Fruit fly (Drosophila melanogaster) whole organism, embryonic: ENCODE measurements around the gene CG3999.

Source experiments
- Antp ChIP-seq: fragments of 200-800 bp; sonication (Bioruptor generic); optimal IDR thresholded peaks from 3 replicates; lab custom pipeline; 2016; ENCODE audit warnings: missing biosample characterization, missing genetic modification characterization
- Atf3 ChIP-seq: fragments of 200-800 bp; sonication (Bioruptor generic); optimal IDR thresholded peaks from 3 replicates; lab custom pipeline; 2016; ENCODE audit warnings: missing biosample characterization, missing genetic modification characterization
- BEAF-32 ChIP-seq: fragments of 200-800 bp; sonication (Bioruptor generic); optimal IDR thresholded peaks from 3 replicates; lab custom pipeline; 2017; ENCODE audit warnings: missing biosample characterization, missing genetic modification characterization, mild to moderate bottlenecking, moderate library complexity, missing genetic modification reagents
- CG10431 ChIP-seq: fragments of 200-800 bp; sonication (Bioruptor generic); optimal IDR thresholded peaks from 3 replicates; lab custom pipeline; 2018; ENCODE audit warnings: missing biosample characterization, mild to moderate bottlenecking, missing genetic modification characterization
- CG11560 ChIP-seq: fragments of 200-800 bp; sonication (Bioruptor generic); IDR thresholded peaks from 3 replicates; pipeline ENCODE4 v1.3.6; 2022; ENCODE audit warnings: missing biosample characterization, missing genetic modification characterization
- CG1233 ChIP-seq: fragments of 200-800 bp; sonication (Bioruptor generic); optimal IDR thresholded peaks from 4 replicates; lab custom pipeline; 2018; ENCODE audit warnings: missing biosample characterization, mild to moderate bottlenecking, missing genetic modification characterization
- CG13424 ChIP-seq: fragments of 200-800 bp; sonication (Bioruptor generic); optimal IDR thresholded peaks from 2 replicates; lab custom pipeline; 2019; ENCODE audit warnings: missing biosample characterization, mild to moderate bottlenecking, missing genetic modification characterization, moderate library complexity
- CG14710 ChIP-seq: fragments of 200-800 bp; sonication (Bioruptor generic); optimal IDR thresholded peaks from 3 replicates; lab custom pipeline; 2019; ENCODE audit warnings: missing biosample characterization, mild to moderate bottlenecking, missing genetic modification characterization, moderate library complexity
- CG15696 ChIP-seq: fragments of 200-800 bp; sonication (Bioruptor generic); optimal IDR thresholded peaks from 2 replicates; lab custom pipeline; 2019; ENCODE audit warnings: missing biosample characterization, mild to moderate bottlenecking, missing genetic modification characterization, moderate library complexity
- CG17186 ChIP-seq: fragments of 200-800 bp; sonication (Bioruptor generic); optimal IDR thresholded peaks from 3 replicates; lab custom pipeline; 2017; ENCODE audit warnings: missing biosample characterization, missing genetic modification reagents, missing genetic modification characterization
- CG17328 ChIP-seq: fragments of 200-800 bp; sonication (Bioruptor generic); IDR thresholded peaks from 2 replicates; pipeline ENCODE4 v1.3.6; 2022; ENCODE audit warnings: missing biosample characterization, missing genetic modification characterization
- CG17612 ChIP-seq: fragments of 200-800 bp; sonication (Bioruptor generic); IDR thresholded peaks from 2 replicates; pipeline ENCODE4 v1.3.6; 2022; ENCODE audit warnings: missing biosample characterization, missing genetic modification characterization
- CG17802 ChIP-seq: fragments of 200-800 bp; sonication (Bioruptor generic); optimal IDR thresholded peaks from 2 replicates; lab custom pipeline; 2018; ENCODE audit warnings: missing biosample characterization, mild to moderate bottlenecking, missing genetic modification characterization, moderate library complexity
- CG18619 ChIP-seq: fragments of 200-800 bp; sonication (Bioruptor generic); optimal IDR thresholded peaks from 3 replicates; lab custom pipeline; 2017; ENCODE audit warnings: missing biosample characterization, mild to moderate bottlenecking, missing genetic modification characterization
- CG3065 ChIP-seq: fragments of 200-800 bp; sonication (Bioruptor generic); optimal IDR thresholded peaks from 2 replicates; lab custom pipeline; 2016; ENCODE audit warnings: missing biosample characterization, missing genetic modification characterization
- CG34422 ChIP-seq: fragments of 200-800 bp; sonication (Bioruptor generic); IDR thresholded peaks from 3 replicates; pipeline ENCODE4 v1.3.6; 2022; ENCODE audit warnings: missing biosample characterization, missing genetic modification characterization
- CG42726 ChIP-seq: fragments of 200-800 bp; sonication (Bioruptor generic); IDR thresholded peaks from 2 replicates; pipeline ENCODE4 v1.3.6; 2022; ENCODE audit warnings: missing biosample characterization, missing genetic modification characterization; ENCODE audit not compliant: partially characterized antibody
- CG7271 ChIP-seq: fragments of 200-800 bp; sonication (Bioruptor generic); optimal IDR thresholded peaks from 2 replicates; lab custom pipeline; 2018; ENCODE audit warnings: missing biosample characterization, mild to moderate bottlenecking, missing genetic modification characterization, moderate library complexity
- CG7372 ChIP-seq: fragments of 200-800 bp; sonication (Bioruptor generic); IDR thresholded peaks from 2 replicates; pipeline ENCODE4 v1.3.6; 2022; ENCODE audit warnings: missing biosample characterization, missing genetic modification characterization
- CG7963 ChIP-seq: fragments of 200-800 bp; sonication (Bioruptor generic); IDR thresholded peaks from 3 replicates; pipeline ENCODE4 v1.3.6; 2022; ENCODE audit warnings: missing biosample characterization, missing genetic modification characterization; ENCODE audit not compliant: partially characterized antibody
- CG8290 ChIP-seq, 3 experiments: fragments of 200-800 bp; sonication (Bioruptor generic); optimal IDR thresholded peaks; 2 replicates each; lab custom pipeline; 2016 to 2019; ENCODE audit warnings: missing biosample characterization in 3 of 3, missing genetic modification characterization in 3 of 3, mild to moderate bottlenecking in 2 of 3, moderate library complexity in 1 of 3
- CG8388 ChIP-seq: fragments of 200-800 bp; sonication (Bioruptor generic); optimal IDR thresholded peaks from 2 replicates; lab custom pipeline; 2019; ENCODE audit warnings: missing biosample characterization, mild to moderate bottlenecking, missing genetic modification characterization, moderate library complexity
- CG9437 ChIP-seq: fragments of 200-800 bp; sonication (Bioruptor generic); optimal IDR thresholded peaks from 2 replicates; lab custom pipeline; 2018; ENCODE audit warnings: missing biosample characterization, mild to moderate bottlenecking, missing genetic modification characterization
- CG9797 ChIP-seq: fragments of 200-800 bp; sonication (Bioruptor generic); optimal IDR thresholded peaks from 3 replicates; lab custom pipeline; 2018; ENCODE audit warnings: missing biosample characterization, mild to moderate bottlenecking, missing genetic modification characterization
- CTCF ChIP-seq: fragments of 200-800 bp; sonication (Bioruptor generic); optimal IDR thresholded peaks from 2 replicates; lab custom pipeline; 2017; ENCODE audit warnings: missing biosample characterization, mild to moderate bottlenecking, missing genetic modification characterization, moderate library complexity
- Chrac-16 ChIP-seq: fragments of 200-800 bp; sonication (Bioruptor generic); optimal IDR thresholded peaks from 3 replicates; lab custom pipeline; 2016; ENCODE audit warnings: missing biosample characterization, missing genetic modification characterization
- CoRest ChIP-seq: fragments of 200-800 bp; sonication (Bioruptor generic); optimal IDR thresholded peaks from 3 replicates; lab custom pipeline; 2018; ENCODE audit warnings: missing biosample characterization, mild to moderate bottlenecking, missing genetic modification characterization, moderate library complexity
- Elba2 ChIP-seq: fragments of 200-800 bp; sonication (Bioruptor generic); optimal IDR thresholded peaks from 3 replicates; lab custom pipeline; 2016; ENCODE audit warnings: missing biosample characterization, missing genetic modification characterization
- Jarid2 ChIP-seq: fragments of 200-800 bp; sonication (Bioruptor generic); optimal IDR thresholded peaks from 3 replicates; lab custom pipeline; 2017; ENCODE audit warnings: mild to moderate bottlenecking, missing biosample characterization, missing genetic modification reagents, missing genetic modification characterization
- Side ChIP-seq: fragments of 200-800 bp; sonication (Bioruptor generic); optimal IDR thresholded peaks from 2 replicates; lab custom pipeline; 2016; ENCODE audit warnings: missing biosample characterization, missing genetic modification characterization
- ac ChIP-seq: fragments of 200-800 bp; sonication (Bioruptor generic); optimal IDR thresholded peaks from 3 replicates; lab custom pipeline; 2017; ENCODE audit warnings: missing biosample characterization, mild to moderate bottlenecking, missing genetic modification characterization
- bsh ChIP-seq, 2 experiments: fragments of 200-800 bp; sonication (Bioruptor generic); optimal IDR thresholded peaks; 2 replicates each; lab custom pipeline; 2017 to 2018; ENCODE audit warnings: mild to moderate bottlenecking in 2 of 2, missing biosample characterization in 2 of 2, missing genetic modification characterization in 2 of 2, moderate library complexity in 1 of 2
- ci ChIP-seq: fragments of 200-800 bp; sonication (Bioruptor generic); IDR thresholded peaks from 3 replicates; pipeline ENCODE4 v1.3.6; 2022; ENCODE audit warnings: missing biosample characterization, missing genetic modification characterization
- eve ChIP-seq, 2 experiments: fragments of >200 bp; optimal IDR thresholded peaks; 2 replicates each; lab custom pipeline; 2017; ENCODE audit warnings: missing biosample characterization in 2 of 2, missing genetic modification characterization in 2 of 2
- fru ChIP-seq: fragments of >200 bp; optimal IDR thresholded peaks from 2 replicates; lab custom pipeline; 2017
- gcm ChIP-seq: fragments of 200-800 bp; sonication (Bioruptor generic); optimal IDR thresholded peaks from 2 replicates; lab custom pipeline; 2019; ENCODE audit warnings: missing biosample characterization, mild to moderate bottlenecking, missing genetic modification characterization, moderate library complexity
- inv ChIP-seq: fragments of 200-800 bp; sonication (Bioruptor generic); IDR thresholded peaks from 2 replicates; pipeline ENCODE4 v1.3.6; 2022; ENCODE audit warnings: missing biosample characterization, missing genetic modification characterization; ENCODE audit not compliant: partially characterized antibody
- nmo ChIP-seq: fragments of 200-800 bp; sonication (Bioruptor generic); optimal IDR thresholded peaks from 2 replicates; lab custom pipeline; 2018; ENCODE audit warnings: missing biosample characterization, mild to moderate bottlenecking, missing genetic modification characterization, moderate library complexity
- oc ChIP-seq: fragments of 200-800 bp; sonication (Bioruptor generic); optimal IDR thresholded peaks from 2 replicates; lab custom pipeline; 2018; ENCODE audit warnings: missing biosample characterization, mild to moderate bottlenecking, missing genetic modification characterization, moderate library complexity
- pan ChIP-seq, 4 experiments: fragments of >200 bp in 3 of 4; fragments of 200-800 bp in 1 of 4; sonication (Bioruptor generic) in 1 of 4; optimal IDR thresholded peaks in 3 of 4; IDR thresholded peaks in 1 of 4; 2 replicates each; pipeline versions ENCODE4 v1.3.6 to Lab custom; 2017 to 2022; ENCODE audit warnings: missing biosample characterization in 2 of 4, missing genetic modification characterization in 2 of 4, mixed read lengths in 1 of 4
- pb ChIP-seq: fragments of 200-800 bp; sonication (Bioruptor generic); optimal IDR thresholded peaks from 3 replicates; lab custom pipeline; 2016; ENCODE audit warnings: missing biosample characterization, missing genetic modification characterization
- pnt ChIP-seq: fragments of 200-800 bp; sonication (Bioruptor generic); optimal IDR thresholded peaks from 3 replicates; lab custom pipeline; 2016; ENCODE audit warnings: missing biosample characterization, missing genetic modification characterization
- sim ChIP-seq: fragments of 200-800 bp; sonication (Bioruptor generic); IDR thresholded peaks from 2 replicates; pipeline ENCODE4 v1.3.6; 2022; ENCODE audit warnings: missing biosample characterization, missing genetic modification characterization
- slbo ChIP-seq: fragments of 200-800 bp; sonication (Bioruptor generic); IDR thresholded peaks from 2 replicates; pipeline ENCODE4 v1.3.6; 2022; ENCODE audit warnings: missing biosample characterization, missing genetic modification characterization
- sna ChIP-seq: fragments of 200-800 bp; sonication (Bioruptor generic); IDR thresholded peaks from 2 replicates; pipeline ENCODE4 v1.3.6; 2022; ENCODE audit warnings: missing biosample characterization, missing genetic modification characterization; ENCODE audit not compliant: partially characterized antibody
- trem ChIP-seq: fragments of 200-800 bp; optimal IDR thresholded peaks from 3 replicates; lab custom pipeline; 2019; ENCODE audit warnings: missing biosample characterization, mild to moderate bottlenecking, missing genetic modification characterization, moderate library complexity
- unc-4 ChIP-seq: fragments of 200-800 bp; sonication (Bioruptor generic); IDR thresholded peaks from 2 replicates; pipeline ENCODE4 v1.3.6; 2022; ENCODE audit warnings: missing biosample characterization, missing genetic modification characterization; ENCODE audit not compliant: partially characterized antibody
- unpg ChIP-seq: fragments of 200-800 bp; sonication (Bioruptor generic); optimal IDR thresholded peaks from 3 replicates; lab custom pipeline; 2018; ENCODE audit warnings: missing biosample characterization, mild to moderate bottlenecking, missing genetic modification characterization, moderate library complexity
- zen2 ChIP-seq: fragments of 200-800 bp; sonication (Bioruptor generic); IDR thresholded peaks from 3 replicates; pipeline ENCODE4 v1.3.6; 2022; ENCODE audit warnings: missing biosample characterization, missing genetic modification characterization; ENCODE audit not compliant: partially characterized antibody

The CG3999 gene

dm6 chr3R:10203554-10203953, 47.8 kb upstream of the CG3999 start (continued):
- no peak for TF ChIP-seq Elba2
- TF ChIP-seq CG7271 (tag; lab: Kevin White, UChicago), result peak; percentile 42
- no peak for TF ChIP-seq fru (lab: Kevin White, UChicago)
- TF ChIP-seq CG17802, result no peak
- peak; percentile 28 for TF ChIP-seq CG9437
- TF ChIP-seq nmo (GFP tag; lab: Kevin White, UChicago), result peak; percentile 17
- TF ChIP-seq CG34422 (GFP tag; lab: Robert Waterston, UW), result no peak
- no peak for TF ChIP-seq oc (tag; lab: Kevin White, UChicago)
- no peak for TF ChIP-seq CG17186 (GFP tag; lab: Kevin White, UChicago)
- TF ChIP-seq CG1233 (GFP tag; lab: Kevin White, UChicago), result peak; percentile 35
- TF ChIP-seq unc-4 (GFP tag; lab: Robert Waterston, UW), result no peak
- peak; percentile 45 for TF ChIP-seq Side
- peak; percentile 31 for TF ChIP-seq trem
- no peak for TF ChIP-seq pnt (GFP tag; lab: Kevin White, UChicago)
- TF ChIP-seq unpg, result peak; percentile 56
- TF ChIP-seq Jarid2 (GFP tag; lab: Kevin White, UChicago), result peak; percentile 26
- TF ChIP-seq CG3065 (GFP tag; lab: Kevin White, UChicago), result no peak
- no peak for TF ChIP-seq slbo (GFP tag; lab: Robert Waterston, UW)
- TF ChIP-seq CG42726 (GFP tag; lab: Robert Waterston, UW), result no peak
- TF ChIP-seq inv, result no peak
- peak; percentile 14 for TF ChIP-seq CG8290 (GFP tag; optimal IDR thresholded peaks at IDR 0.05; lab: Kevin White, UChicago)
- peak in 1 of 2 experiments; percentile 26 for TF ChIP-seq CG8290 (tag; optimal IDR thresholded peaks at IDR 0.05; lab: Kevin White, UChicago)
- peak; percentile 95 for TF ChIP-seq CTCF (GFP tag; lab: Kevin White, UChicago)
- TF ChIP-seq CG17612 (GFP tag; lab: Robert Waterston, UW), result no peak
- TF ChIP-seq CG8388 (GFP tag; lab: Kevin White, UChicago), result peak; percentile 79
- no peak for TF ChIP-seq ac (GFP tag; lab: Kevin White, UChicago)
- TF ChIP-seq CoRest (tag; lab: Kevin White, UChicago), result peak; percentile 11
- 0 out of 2 replicates have a peak, but pooled peaks have one; percentile 12 for TF ChIP-seq CG7372 (GFP tag; lab: Robert Waterston, UW)
- peak; percentile 38; the same call in 1 of the 2 replicates for TF ChIP-seq CG17328 (GFP tag; lab: Robert Waterston, UW)
- no peak for TF ChIP-seq pan (optimal IDR thresholded peaks at IDR 0.05; lab: Kevin White, UChicago)
- peak in 1 of 2 experiments; percentile 32 for TF ChIP-seq pan (GFP tag; optimal IDR thresholded peaks at IDR 0.05 in 1 of 2, IDR thresholded peaks at IDR 0.05 in 1 of 2)
- no peak for TF ChIP-seq CG11560
- TF ChIP-seq bsh (GFP tag; optimal IDR thresholded peaks at IDR 0.05; lab: Kevin White, UChicago), result peak in 1 of 2 experiments; percentile 45
- TF ChIP-seq CG7963 (GFP tag; lab: Robert Waterston, UW), result no peak
- peak; percentile 26 for TF ChIP-seq pb
- TF ChIP-seq Atf3 (GFP tag; lab: Kevin White, UChicago), result peak; percentile 30
- peak; percentile 45 for TF ChIP-seq CG14710 (tag; lab: Kevin White, UChicago)
- peak; percentile 42 for TF ChIP-seq CG15696 (tag; lab: Kevin White, UChicago)
- no peak for TF ChIP-seq BEAF-32 (GFP tag; lab: Kevin White, UChicago)
- no peak for TF ChIP-seq zen2 (GFP tag; lab: Robert Waterston, UW)
- peak; percentile 19 for TF ChIP-seq CG10431 (GFP tag; lab: Kevin White, UChicago)
- TF ChIP-seq CG9797, result no peak
- TF ChIP-seq ci (GFP tag; lab: Robert Waterston, UW), result peak; percentile 73
- peak; percentile 29 for TF ChIP-seq CG13424 (tag; lab: Kevin White, UChicago)
- TF ChIP-seq sim, result no peak
- TF ChIP-seq eve (GFP tag; optimal IDR thresholded peaks at IDR 0.05; lab: Kevin White, UChicago), result peak in 1 of 2 experiments; percentile 55
- no peak for TF ChIP-seq sna (GFP tag; lab: Robert Waterston, UW)
- no peak for TF ChIP-seq Antp (GFP tag; lab: Kevin White, UChicago)
- peak; percentile 6 for TF ChIP-seq Chrac-16
- TF ChIP-seq gcm, result peak; percentile 23
- peak; percentile 8 for TF ChIP-seq CG18619 (GFP tag; lab: Kevin White, UChicago)
